Worm (Caenorhabditis elegans): ENCODE results near the gene egli-1.

egli-1 gene

ce11 chrII:9284358-9285170 is 39.2 kb upstream of the egli-1 start (continued):
- TF ChIP-seq unc-62 (GFP tag; optimal IDR thresholded peaks at IDR 0.05 in 1 of 2) (peak; percentile 38 to 97), unc-62 (tag; optimal IDR thresholded peaks at IDR 0.05) (no peak), nhr-237 (tag; optimal IDR thresholded peaks at IDR 0.05) (no peak), mdt-29 (GFP tag; IDR thresholded peaks at IDR 0.05) (no peak), nhr-111 (GFP tag; optimal IDR thresholded peaks at IDR 0.05) (no peak), nhr-42 (GFP tag; IDR thresholded peaks at IDR 0.05) (no peak), Y105C5A.15 (GFP tag; IDR thresholded peaks at IDR 0.05) (no peak), aly-2 (tag; optimal IDR thresholded peaks at IDR 0.05) (no peak), daf-16 (GFP tag; optimal IDR thresholded peaks at IDR 0.05) (no peak), daf-16 (tag; optimal IDR thresholded peaks at IDR 0.05) (peak; percentile 46), dmd-8 (GFP tag; IDR thresholded peaks at IDR 0.05) (no peak), nhr-41 (GFP tag; IDR thresholded peaks at IDR 0.05) (no peak), saeg-2 (GFP tag; IDR thresholded peaks at IDR 0.05) (no peak), ceh-28 (tag; optimal IDR thresholded peaks at IDR 0.05) (no peak), zfp-3 (GFP tag; conservative IDR thresholded peaks at IDR 0.05) (no peak), lin-38 (GFP tag; IDR thresholded peaks at IDR 0.05) (no peak), daf-19 (GFP tag; conservative IDR thresholded peaks at IDR 0.05) (no peak), lsy-2 (tag; optimal IDR thresholded peaks at IDR 0.05) (peak in 1 of 2 experiments; percentile 52), Y5F2A.4 (GFP tag; optimal IDR thresholded peaks at IDR 0.05) (no peak), fkh-10 (GFP tag; optimal IDR thresholded peaks at IDR 0.05) (no peak), skn-1 (tag; optimal IDR thresholded peaks at IDR 0.05) (no peak), F44E2.7 (GFP tag; IDR thresholded peaks at IDR 0.05) (no peak), ztf-7 (tag; optimal IDR thresholded peaks at IDR 0.05) (no peak), nhr-28 (tag; optimal IDR thresholded peaks at IDR 0.05) (peak; percentile 66), php-3 (GFP tag; IDR thresholded peaks at IDR 0.05) (peak; percentile 33; the same call in 1 of the 2 replicates), egl-43 (GFP tag; IDR thresholded peaks at IDR 0.05) (no peak), ceh-62 (tag; optimal IDR thresholded peaks at IDR 0.05) (no peak), set-16 (GFP tag; IDR thresholded peaks at IDR 0.05) (no peak), nhr-77 (tag; optimal IDR thresholded peaks at IDR 0.05) (no peak), tag-97 (GFP tag; IDR thresholded peaks at IDR 0.05) (no peak)

- TF ChIP-seq nhr-48 (tag; optimal IDR thresholded peaks at IDR 0.05): no peak
- TF ChIP-seq F26F4.8 (GFP tag; conservative IDR thresholded peaks at IDR 0.05): no peak
- no peak for TF ChIP-seq nhr-42 (GFP tag; IDR thresholded peaks at IDR 0.05)
- TF ChIP-seq fkh-10 (GFP tag; optimal IDR thresholded peaks at IDR 0.05): no peak
- TF ChIP-seq dve-1 (tag; optimal IDR thresholded peaks at IDR 0.05; ENCODE audit: insufficient read depth): no peak
- TF ChIP-seq unc-130 (GFP tag; optimal IDR thresholded peaks at IDR 0.05): no peak
- TF ChIP-seq madf-5 (GFP tag; IDR thresholded peaks at IDR 0.05): no peak
- no peak for TF ChIP-seq vab-7 (GFP tag; IDR thresholded peaks at IDR 0.05)
- TF ChIP-seq ceh-44 (GFP tag; IDR thresholded peaks at IDR 0.05): no peak
- TF ChIP-seq nhr-76 (tag; optimal IDR thresholded peaks at IDR 0.05): no peak
- TF ChIP-seq daf-16 (GFP tag; optimal IDR thresholded peaks at IDR 0.05): peak in 1 of 2 experiments; percentile 48
- no peak for TF ChIP-seq daf-16 (tag; optimal IDR thresholded peaks at IDR 0.05)
- no peak for TF ChIP-seq set-16 (GFP tag; IDR thresholded peaks at IDR 0.05)
- TF ChIP-seq ceh-82 (tag; optimal IDR thresholded peaks at IDR 0.05): no peak
- TF ChIP-seq Y48G9A.11 (GFP tag; IDR thresholded peaks at IDR 0.05): peak; percentile 67
- no peak for TF ChIP-seq ces-1 (GFP tag; optimal IDR thresholded peaks at IDR 0.05)
- no peak for TF ChIP-seq mxl-3 (GFP tag; optimal IDR thresholded peaks at IDR 0.05)
- TF ChIP-seq aly-2 (tag; optimal IDR thresholded peaks at IDR 0.05): no peak
- TF ChIP-seq Y5F2A.4 (GFP tag; optimal IDR thresholded peaks at IDR 0.05): no peak
- TF ChIP-seq ceh-28 (tag; optimal IDR thresholded peaks at IDR 0.05): no peak
- no peak for TF ChIP-seq hlh-11 (tag; optimal IDR thresholded peaks at IDR 0.05)
- no peak for TF ChIP-seq spr-3 (GFP tag; optimal IDR thresholded peaks at IDR 0.05)
- no peak for TF ChIP-seq zip-2 (tag; optimal IDR thresholded peaks at IDR 0.05)
- no peak for TF ChIP-seq R02D3.7 (tag; optimal IDR thresholded peaks at IDR 0.05)
- peak; percentile 38; the same call in 1 of the 2 replicates for TF ChIP-seq ctbp-1 (GFP tag; IDR thresholded peaks at IDR 0.05)
- TF ChIP-seq D1046.2 (GFP tag; IDR thresholded peaks at IDR 0.05): no peak
- peak in 1 of 2 experiments; percentile 85 for TF ChIP-seq lsy-2 (tag; optimal IDR thresholded peaks at IDR 0.05)
Measured at ce11 chrII:9285171-9286025, 38.4 kb upstream of the egli-1 start, which contains the start of gene mtrr-1. Gene mtrr-1 (plus strand): TSS chrII:9285975.
